Fruit fly (Drosophila melanogaster) whole organism, adult: ENCODE measurements around the gene CG31365.
A peak's percentile ranks its signal among the peaks of the same experiment; 100 is the strongest.

Source experiments
- CG11617 ChIP-seq: fragments of 200-800 bp; sonication (Bioruptor generic); optimal IDR thresholded peaks from 2 replicates; lab custom pipeline; 2017; ENCODE audit warnings: mild to moderate bottlenecking, missing biosample characterization, missing genetic modification reagents, missing genetic modification characterization
- CG12768 ChIP-seq: fragments of 200-800 bp; sonication (Bioruptor generic); optimal IDR thresholded peaks from 2 replicates; lab custom pipeline; 2017; ENCODE audit warnings: missing biosample characterization, missing genetic modification characterization, mild to moderate bottlenecking, moderate library complexity, missing genetic modification reagents
- CG14711 ChIP-seq: fragments of 200-800 bp; sonication (Bioruptor generic); optimal IDR thresholded peaks from 2 replicates; lab custom pipeline; 2018; ENCODE audit warnings: missing biosample characterization, mild to moderate bottlenecking, missing genetic modification characterization, moderate library complexity
- CG1620 ChIP-seq: fragments of 200-800 bp; sonication (Bioruptor generic); optimal IDR thresholded peaks from 2 replicates; lab custom pipeline; 2016; ENCODE audit warnings: missing biosample characterization, missing genetic modification characterization
- CG33017 ChIP-seq: fragments of 200-800 bp; sonication (Bioruptor generic); optimal IDR thresholded peaks from 2 replicates; lab custom pipeline; 2018; ENCODE audit warnings: missing biosample characterization, mild to moderate bottlenecking, missing genetic modification characterization, moderate library complexity
- CG5204 ChIP-seq: fragments of 200-800 bp; sonication (Bioruptor generic); optimal IDR thresholded peaks from 2 replicates; lab custom pipeline; 2016; ENCODE audit warnings: missing biosample characterization, missing genetic modification characterization
- CG7045 ChIP-seq: fragments of 200-800 bp; sonication (Bioruptor generic); optimal IDR thresholded peaks from 2 replicates; lab custom pipeline; 2017; ENCODE audit warnings: missing biosample characterization, mild to moderate bottlenecking, missing genetic modification characterization
- CG7101 ChIP-seq: fragments of 200-800 bp; sonication (Bioruptor generic); optimal IDR thresholded peaks from 2 replicates; lab custom pipeline; 2018; ENCODE audit warnings: missing biosample characterization, mild to moderate bottlenecking, missing genetic modification characterization, moderate library complexity
- Clk ChIP-seq: fragments of 200-800 bp; sonication (Bioruptor generic); optimal IDR thresholded peaks from 2 replicates; lab custom pipeline; 2017; ENCODE audit warnings: missing biosample characterization, missing genetic modification characterization
- Crg-1 ChIP-seq: fragments of 200-800 bp; sonication (Bioruptor generic); optimal IDR thresholded peaks from 2 replicates; lab custom pipeline; 2016; ENCODE audit warnings: missing biosample characterization, missing genetic modification characterization
- Hr96 ChIP-seq: fragments of 200-800 bp; sonication (Bioruptor generic); optimal IDR thresholded peaks from 2 replicates; lab custom pipeline; 2016; ENCODE audit warnings: missing biosample characterization, missing genetic modification characterization
- Mnt ChIP-seq: fragments of 200-800 bp; sonication (Bioruptor generic); optimal IDR thresholded peaks from 2 replicates; lab custom pipeline; 2016; ENCODE audit warnings: missing biosample characterization, mild to moderate bottlenecking, missing genetic modification characterization
- bab1 ChIP-seq: fragments of 200-800 bp; sonication (Bioruptor generic); optimal IDR thresholded peaks from 3 replicates; lab custom pipeline; 2019; ENCODE audit warnings: missing biosample characterization, mild to moderate bottlenecking, missing genetic modification characterization, moderate library complexity
- cic ChIP-seq: fragments of 200-800 bp; sonication (Bioruptor generic); optimal IDR thresholded peaks from 2 replicates; lab custom pipeline; 2017; ENCODE audit warnings: missing biosample characterization, mild to moderate bottlenecking, missing genetic modification characterization, moderate library complexity
- cnc ChIP-seq, 2 experiments: fragments of >200 bp; optimal IDR thresholded peaks; 2 replicates each; lab custom pipeline; 2017
- kay ChIP-seq: fragments of 200-800 bp; sonication (Bioruptor generic); peaks from one replicate; lab custom pipeline; 2016; ENCODE audit warnings: missing biosample characterization, missing genetic modification characterization, borderline replicate concordance
- ovo ChIP-seq: fragments of 200-800 bp; sonication (Bioruptor generic); optimal IDR thresholded peaks from 2 replicates; lab custom pipeline; 2016; ENCODE audit warnings: missing biosample characterization, missing genetic modification characterization
- pad ChIP-seq: fragments of 200-800 bp; sonication (Bioruptor generic); optimal IDR thresholded peaks from 3 replicates; lab custom pipeline; 2017; ENCODE audit warnings: missing biosample characterization, missing genetic modification characterization, mild to moderate bottlenecking, moderate library complexity, missing genetic modification reagents
- tj ChIP-seq: fragments of 200-800 bp; sonication (Bioruptor generic); optimal IDR thresholded peaks from 3 replicates; lab custom pipeline; 2017; ENCODE audit warnings: missing biosample characterization, mild to moderate bottlenecking, missing genetic modification characterization, moderate library complexity
- toe ChIP-seq: fragments of 200-800 bp; sonication (Bioruptor generic); optimal IDR thresholded peaks from 2 replicates; lab custom pipeline; 2016; ENCODE audit warnings: missing biosample characterization, missing genetic modification characterization

Gene CG31365

DNA sequence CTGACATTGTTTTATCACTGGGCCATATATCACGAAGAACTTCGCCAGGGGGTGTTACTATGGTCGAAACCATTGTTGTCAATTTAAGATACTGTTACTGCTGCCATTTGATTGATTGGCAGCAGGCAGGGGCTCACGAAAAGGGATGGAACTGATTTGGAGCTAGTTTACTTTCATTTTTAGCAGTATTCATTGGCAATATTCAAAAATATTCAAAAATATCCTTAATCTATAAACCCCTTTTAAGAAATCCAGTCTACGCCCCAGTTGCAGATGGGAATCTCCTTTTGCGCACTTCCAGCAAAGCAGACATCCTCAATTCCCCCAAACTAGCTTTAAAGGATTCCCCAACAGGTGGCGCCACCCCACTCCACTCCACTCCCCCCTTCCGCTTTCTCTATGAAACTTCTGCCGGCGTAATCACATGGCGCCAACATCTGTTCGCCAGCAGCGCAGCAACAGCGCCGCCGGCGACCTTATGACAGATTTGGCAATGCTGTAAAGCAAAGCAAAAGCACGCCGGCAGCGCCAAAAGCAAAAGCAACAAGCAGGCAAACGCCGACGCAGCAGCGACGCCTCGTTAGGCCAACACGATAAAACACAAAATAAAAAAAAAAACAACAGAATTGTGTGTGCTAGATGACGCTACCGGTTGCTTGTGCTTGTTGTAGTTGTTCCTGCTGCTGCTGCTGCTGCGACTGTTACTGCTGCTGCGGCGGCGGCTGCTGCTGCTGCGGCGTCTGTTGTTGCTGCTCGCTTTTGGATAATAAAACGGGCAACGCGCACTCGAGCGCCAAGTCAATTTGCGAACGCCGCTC, 41.5 kb upstream of the CG31365 start, which contains the start of gene Irk1:
Gene Irk1 (plus strand): TSS at position 811 of the 818 bp plus-strand sequence.
- TF ChIP-seq Hr96 (GFP tag; lab: Kevin White, UChicago) (no peak), kay (GFP tag; lab: Kevin White, UChicago) (peak; percentile 27)

dm6 chr3R:23164630-23165029, 38.4 kb upstream of the CG31365 start:
- TF ChIP-seq cic (GFP tag; lab: Kevin White, UChicago): peak; percentile 60
- TF ChIP-seq ovo (GFP tag; lab: Kevin White, UChicago): no peak

dm6 chr3R:23164134-23164533, 37.9 kb upstream of the CG31365 start:
- peak; percentile 62 for TF ChIP-seq CG33017
- no peak for TF ChIP-seq cnc (optimal IDR thresholded peaks at IDR 0.05; lab: Kevin White, UChicago)
- no peak for TF ChIP-seq tj
- peak; percentile 24 for TF ChIP-seq pad (GFP tag; lab: Kevin White, UChicago)
- peak; percentile 88 for TF ChIP-seq cic (GFP tag; lab: Kevin White, UChicago)
- peak; percentile 27 for TF ChIP-seq Crg-1 (GFP tag; lab: Kevin White, UChicago)
- peak; percentile 53 for TF ChIP-seq CG11617 (GFP tag; lab: Kevin White, UChicago)
- TF ChIP-seq bab1: no peak
- no peak for TF ChIP-seq CG14711 (tag; lab: Kevin White, UChicago)
- peak; percentile 56 for TF ChIP-seq CG7101 (tag; lab: Kevin White, UChicago)
- TF ChIP-seq Hr96 (GFP tag; lab: Kevin White, UChicago): peak; percentile 21
- peak; percentile 54 for TF ChIP-seq Mnt (GFP tag; lab: Kevin White, UChicago)
- TF ChIP-seq CG7045: peak; percentile 48
- TF ChIP-seq kay (GFP tag; lab: Kevin White, UChicago): no peak
- TF ChIP-seq Clk: peak; percentile 21
- peak; percentile 73 for TF ChIP-seq CG12768 (GFP tag; lab: Kevin White, UChicago)
- no peak for TF ChIP-seq ovo (GFP tag; lab: Kevin White, UChicago)
- TF ChIP-seq CG5204 (GFP tag; lab: Kevin White, UChicago): peak; percentile 29
- no peak for TF ChIP-seq CG1620
- no peak for TF ChIP-seq toe (GFP tag; lab: Kevin White, UChicago)

DNA sequence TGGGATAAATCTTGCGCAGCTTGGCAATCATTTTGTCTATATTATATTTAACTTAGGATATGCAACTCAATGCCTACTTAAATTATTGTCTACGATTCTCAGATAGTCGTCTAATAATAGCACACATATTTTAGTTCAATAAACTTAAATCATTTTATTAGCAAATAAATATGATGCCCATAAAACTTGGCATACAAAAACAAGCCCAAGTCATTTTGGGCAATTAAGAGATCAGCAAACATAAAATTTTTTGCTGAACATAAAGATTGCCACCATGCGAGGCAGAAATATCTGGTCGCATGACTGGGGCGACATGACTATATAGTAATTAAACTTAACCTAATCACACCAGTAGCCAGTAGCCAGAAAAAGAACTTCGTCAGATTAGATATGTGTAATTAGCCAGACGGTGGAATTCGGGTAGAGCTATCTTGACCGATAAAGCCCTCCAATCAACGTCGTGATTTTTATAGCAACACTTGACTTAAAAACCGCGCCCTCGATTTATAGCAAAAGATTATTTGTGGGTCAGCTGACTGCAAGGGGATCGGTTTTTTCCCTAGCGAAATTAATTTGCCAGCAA, 35.2 kb upstream of the CG31365 start, which contains the start of gene CG13829:
Gene CG13829 (minus strand): TSS at position 51 of the 583 bp plus-strand sequence.
- TF ChIP-seq Crg-1 (GFP tag; lab: Kevin White, UChicago) (no peak), kay (GFP tag; lab: Kevin White, UChicago) (peak; percentile 35), Clk (no peak)

dm6 chr3R:23159289-23159956, 33.2 kb upstream of the CG31365 start, which contains the start of gene VhaAC39-2:
TSS of gene VhaAC39-2 (minus strand) at chr3R:23159316.
- peak; percentile 64 for TF ChIP-seq CG7045
- TF ChIP-seq bab1: no peak
- TF ChIP-seq Hr96 (GFP tag; lab: Kevin White, UChicago): peak; percentile 26
- peak; percentile 36 for TF ChIP-seq toe (GFP tag; lab: Kevin White, UChicago)
- TF ChIP-seq cic (GFP tag; lab: Kevin White, UChicago): peak; percentile 80
- no peak for TF ChIP-seq CG33017
- TF ChIP-seq CG7101 (tag; lab: Kevin White, UChicago): no peak
- peak; percentile 11 for TF ChIP-seq kay (GFP tag; lab: Kevin White, UChicago)

dm6 chr3R:23157664-23158151, 31.5 kb upstream of the CG31365 start, which contains the start of gene unk:
TSS of gene unk (minus strand) at chr3R:23157862.
- TF ChIP-seq pad (GFP tag; lab: Kevin White, UChicago) (no peak), bab1 (peak; percentile 59), CG1620 (peak; percentile 3), Crg-1 (GFP tag; lab: Kevin White, UChicago) (peak; percentile 24)
